In genomic region chrII:105327-105882, ce11 we compare ENCODE assay signal across 2 worm cellular contexts.
A peak's percentile ranks its signal among the peaks of the same experiment; 100 is the strongest.
TF ChIP-seq lines count a peak whose summit lies in the region.

No protein-coding gene starts in this region.

TF ChIP-seq in whole organism, L4 larva, 104 proteins besides CTCF, POLR2A, EP300 and RAD21:
- TF ChIP-seq lin-13 (GFP tag; optimal IDR thresholded peaks at IDR 0.05; lab: Kevin White, UChicago) (no peak), ceh-20 (GFP tag; IDR thresholded peaks at IDR 0.05; lab: Robert Waterston, UW) (no peak), egl-43 (GFP tag; IDR thresholded peaks at IDR 0.05; lab: Robert Waterston, UW) (peak; percentile 56; the same call in 1 of the 2 replicates), unc-62 (GFP tag; optimal IDR thresholded peaks at IDR 0.05 in 1 of 2; lab: Kevin White, UChicago) (peak in 1 of 2 experiments; percentile 93), unc-62 (tag; optimal IDR thresholded peaks at IDR 0.05; lab: Kevin White, UChicago) (no peak), nhr-6 (tag; optimal IDR thresholded peaks at IDR 0.05; lab: Kevin White, UChicago) (no peak), ceh-32 (tag; optimal IDR thresholded peaks at IDR 0.05; lab: Kevin White, UChicago; ENCODE audit: poor library complexity) (no peak), dmd-9 (GFP tag; IDR thresholded peaks at IDR 0.05; lab: Robert Waterston, UW) (no peak), tra-1 (GFP tag; IDR thresholded peaks at IDR 0.05; lab: Robert Waterston, UW) (no peak), set-16 (GFP tag; IDR thresholded peaks at IDR 0.05; lab: Robert Waterston, UW) (peak; percentile 83), zip-2 (tag; optimal IDR thresholded peaks at IDR 0.05; lab: Kevin White, UChicago) (no peak)

TF ChIP-seq in whole organism, young adult, 124 proteins besides CTCF, POLR2A, EP300 and RAD21:
- TF ChIP-seq zfh-2 (GFP tag; conservative IDR thresholded peaks at IDR 0.05; lab: Robert Waterston, UW), result peak; percentile 71
- TF ChIP-seq T26A5.8 (tag; optimal IDR thresholded peaks at IDR 0.05; lab: Kevin White, UChicago), result no peak
- no peak for TF ChIP-seq Y53F4B.3 (GFP tag; IDR thresholded peaks at IDR 0.05; lab: Robert Waterston, UW)
- no peak for TF ChIP-seq ama-1 (optimal IDR thresholded peaks at IDR 0.05; lab: Kevin White, UChicago)
- no peak for TF ChIP-seq ama-1 (GFP tag; optimal IDR thresholded peaks at IDR 0.05; lab: Kevin White, UChicago)
- 0 out of 2 replicates have a peak, but pooled peaks have one; percentile 5 for TF ChIP-seq dox-1 (GFP tag; IDR thresholded peaks at IDR 0.05; lab: Robert Waterston, UW)
- peak; percentile 62; the same call in 1 of the 2 replicates for TF ChIP-seq egrh-3 (GFP tag; IDR thresholded peaks at IDR 0.05; lab: Robert Waterston, UW)
- no peak for TF ChIP-seq F10E7.11 (tag; optimal IDR thresholded peaks at IDR 0.05; lab: Kevin White, UChicago)
- TF ChIP-seq T07F8.4 (tag; optimal IDR thresholded peaks at IDR 0.05; lab: Kevin White, UChicago), result no peak
- no peak for TF ChIP-seq F23B12.7 (tag; optimal IDR thresholded peaks at IDR 0.05; lab: Kevin White, UChicago; ENCODE audit: insufficient read depth)
- 0 out of 2 replicates have a peak, but pooled peaks have one; percentile 8 for TF ChIP-seq ceh-91 (GFP tag; IDR thresholded peaks at IDR 0.05; lab: Robert Waterston, UW)
- TF ChIP-seq ets-4 (GFP tag; optimal IDR thresholded peaks at IDR 0.05; lab: Kevin White, UChicago), result no peak
- TF ChIP-seq lir-1 (GFP tag; conservative IDR thresholded peaks at IDR 0.05; lab: Robert Waterston, UW), result no peak
- TF ChIP-seq rec-8 (tag; optimal IDR thresholded peaks at IDR 0.05; lab: Kevin White, UChicago), result peak in 1 of 2 experiments; percentile 6
